Worm (Caenorhabditis elegans): Measurements from ENCODE around the gene npr-42.

DNA sequence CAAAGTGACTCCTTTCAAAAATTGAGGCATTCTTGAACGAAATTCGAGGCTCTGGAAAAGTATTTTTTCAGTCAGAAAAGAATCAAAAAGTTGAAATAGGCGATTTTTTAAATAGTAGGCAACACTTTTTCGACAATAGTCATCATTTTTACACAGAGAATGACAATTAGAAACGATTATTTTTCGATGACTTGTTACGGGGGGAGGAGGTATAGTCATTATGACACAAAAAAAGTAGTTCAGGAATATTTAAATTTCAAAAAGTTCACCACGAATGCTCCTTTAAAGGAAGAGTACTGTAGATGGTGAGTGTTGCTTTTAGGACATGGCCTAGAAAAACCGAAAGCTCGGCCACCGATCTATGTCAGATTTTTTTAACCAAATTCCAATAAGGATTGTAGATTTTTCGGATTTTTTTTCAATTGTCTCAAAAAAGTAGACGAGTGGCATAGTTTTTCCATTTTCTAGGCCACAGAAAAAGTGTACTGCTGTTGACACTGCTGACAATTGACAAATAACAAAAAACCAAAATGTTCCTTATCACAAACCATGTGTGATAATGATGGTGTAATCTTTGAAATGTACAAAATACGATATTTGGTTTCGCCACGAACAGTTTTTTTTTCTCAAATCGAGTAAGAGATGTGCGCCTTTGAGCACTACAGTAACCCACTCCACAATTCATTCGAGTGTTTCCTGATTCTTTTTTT is 31.1 kb downstream of the npr-42 start, which contains the start of gene Y52E8A.3:
- TF ChIP-seq ref-1 (GFP tag; conservative IDR thresholded peaks at IDR 0.05) (no peak), med-1 (GFP tag; optimal IDR thresholded peaks at IDR 0.05; ENCODE audit: insufficient read depth) (no peak), tab-1 (GFP tag; IDR thresholded peaks at IDR 0.05) (no peak), ztf-29 (GFP tag; IDR thresholded peaks at IDR 0.05) (no peak), ztf-23 (GFP tag; IDR thresholded peaks at IDR 0.05) (no peak), flt-1 (GFP tag; IDR thresholded peaks at IDR 0.05) (no peak), cog-1 (tag; optimal IDR thresholded peaks at IDR 0.05) (no peak)
